Fruit fly (Drosophila melanogaster): ENCODE measurements around the gene meng.
A peak's percentile ranks its signal among the peaks of the same experiment; 100 is the strongest.

meng gene

dm6 chr2L:6717460-6717859, 24.8 kb upstream of the meng start, which contains the start of gene Aatf (continued):
- TF ChIP-seq CG7963 (GFP tag; IDR thresholded peaks at IDR 0.05; ENCODE audit: partially characterized antibody): peak; percentile 71; the same call in 2 of the 3 replicates
- TF ChIP-seq CG2116 (GFP tag; optimal IDR thresholded peaks at IDR 0.05): peak; percentile 81
- TF ChIP-seq MBD-R2 (GFP tag; IDR thresholded peaks at IDR 0.05): peak; percentile 84
- TF ChIP-seq Sry-δ (GFP tag; optimal IDR thresholded peaks at IDR 0.05): peak; percentile 97
- TF ChIP-seq CG34224 (GFP tag; IDR thresholded peaks at IDR 0.05; ENCODE audit: partially characterized antibody): peak; percentile 88
- TF ChIP-seq Bgb (GFP tag; IDR thresholded peaks at IDR 0.05; ENCODE audit: partially characterized antibody): peak; percentile 89
- no peak for TF ChIP-seq Gug (GFP tag; IDR thresholded peaks at IDR 0.05)
- TF ChIP-seq CG7786 (GFP tag; optimal IDR thresholded peaks at IDR 0.05): no peak
- TF ChIP-seq Doc2 (GFP tag; IDR thresholded peaks at IDR 0.05): no peak
- TF ChIP-seq Stat92E (GFP tag; optimal IDR thresholded peaks at IDR 0.05): peak in 1 of 3 experiments; percentile 15
- TF ChIP-seq bbx (GFP tag; IDR thresholded peaks at IDR 0.05; ENCODE audit: partially characterized antibody): peak; percentile 83
- peak; percentile 71 for TF ChIP-seq HLH4C (GFP tag; IDR thresholded peaks at IDR 0.05; ENCODE audit: partially characterized antibody)
- peak; percentile 24 for TF ChIP-seq Lhr (GFP tag; optimal IDR thresholded peaks at IDR 0.05)
- TF ChIP-seq Dbx (GFP tag; IDR thresholded peaks at IDR 0.05): peak; percentile 52; the same call in 2 of the 3 replicates
- peak; percentile 80; the same call in 2 of the 4 replicates for TF ChIP-seq chinmo (GFP tag; IDR thresholded peaks at IDR 0.05; ENCODE audit: partially characterized antibody)
- TF ChIP-seq Pdp1 (GFP tag; optimal IDR thresholded peaks at IDR 0.05): peak in 1 of 2 experiments; percentile 27
- no peak for TF ChIP-seq sr (GFP tag; IDR thresholded peaks at IDR 0.05)
- peak; percentile 81 for TF ChIP-seq Med (GFP tag)
- TF ChIP-seq sd (tag; optimal IDR thresholded peaks at IDR 0.05): peak; percentile 55
- peak; percentile 64 for TF ChIP-seq ato (GFP tag; IDR thresholded peaks at IDR 0.05; ENCODE audit: partially characterized antibody)
- no peak for TF ChIP-seq CG2199 (GFP tag; IDR thresholded peaks at IDR 0.05)
- no peak for TF ChIP-seq emc (GFP tag; optimal IDR thresholded peaks at IDR 0.05)
- TF ChIP-seq dm (GFP tag; optimal IDR thresholded peaks at IDR 0.05): peak; percentile 94
- peak; percentile 64 for TF ChIP-seq vnd (GFP tag; IDR thresholded peaks at IDR 0.05; ENCODE audit: partially characterized antibody)
- TF ChIP-seq ems (GFP tag; optimal IDR thresholded peaks at IDR 0.05): peak; percentile 5
- peak; percentile 65; the same call in 1 of the 2 replicates for TF ChIP-seq nerfin-2 (GFP tag; IDR thresholded peaks at IDR 0.05; ENCODE audit: partially characterized antibody)
- TF ChIP-seq stwl (tag; optimal IDR thresholded peaks at IDR 0.05): peak; percentile 55

DNA sequence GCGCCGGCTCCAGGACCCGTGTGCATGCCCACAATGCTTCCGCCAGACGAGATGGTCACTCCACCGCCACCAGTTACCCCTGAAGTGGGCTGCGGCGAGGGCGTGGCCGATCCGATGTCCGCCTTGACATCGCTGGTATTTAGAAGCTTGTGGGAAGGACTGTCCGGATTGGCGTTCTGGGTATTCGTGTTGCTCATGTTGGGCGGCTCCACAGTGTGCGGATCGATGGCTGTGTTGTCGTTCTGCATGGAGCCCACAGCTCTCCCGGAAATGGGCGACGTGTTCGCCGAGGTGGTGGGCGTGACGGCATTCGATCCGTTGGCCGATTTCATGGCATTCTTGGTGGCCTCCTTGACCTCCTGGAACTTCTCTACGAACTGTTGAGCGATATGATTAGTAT, 20.6 kb upstream of the meng start:
- TF ChIP-seq CG14860 (GFP tag; IDR thresholded peaks at IDR 0.05; ENCODE audit: partially characterized antibody) (no peak), CG5245 (GFP tag; optimal IDR thresholded peaks at IDR 0.05) (no peak), CG17328 (GFP tag; IDR thresholded peaks at IDR 0.05) (0 out of 2 replicates have a peak, but pooled peaks have one; percentile 10), Ets65A (GFP tag) (peak; percentile 92), Atf-2 (GFP tag; optimal IDR thresholded peaks at IDR 0.05) (no peak), ci (GFP tag; IDR thresholded peaks at IDR 0.05) (0 out of 3 replicates have a peak, but pooled peaks have one; percentile 23)

DNA sequence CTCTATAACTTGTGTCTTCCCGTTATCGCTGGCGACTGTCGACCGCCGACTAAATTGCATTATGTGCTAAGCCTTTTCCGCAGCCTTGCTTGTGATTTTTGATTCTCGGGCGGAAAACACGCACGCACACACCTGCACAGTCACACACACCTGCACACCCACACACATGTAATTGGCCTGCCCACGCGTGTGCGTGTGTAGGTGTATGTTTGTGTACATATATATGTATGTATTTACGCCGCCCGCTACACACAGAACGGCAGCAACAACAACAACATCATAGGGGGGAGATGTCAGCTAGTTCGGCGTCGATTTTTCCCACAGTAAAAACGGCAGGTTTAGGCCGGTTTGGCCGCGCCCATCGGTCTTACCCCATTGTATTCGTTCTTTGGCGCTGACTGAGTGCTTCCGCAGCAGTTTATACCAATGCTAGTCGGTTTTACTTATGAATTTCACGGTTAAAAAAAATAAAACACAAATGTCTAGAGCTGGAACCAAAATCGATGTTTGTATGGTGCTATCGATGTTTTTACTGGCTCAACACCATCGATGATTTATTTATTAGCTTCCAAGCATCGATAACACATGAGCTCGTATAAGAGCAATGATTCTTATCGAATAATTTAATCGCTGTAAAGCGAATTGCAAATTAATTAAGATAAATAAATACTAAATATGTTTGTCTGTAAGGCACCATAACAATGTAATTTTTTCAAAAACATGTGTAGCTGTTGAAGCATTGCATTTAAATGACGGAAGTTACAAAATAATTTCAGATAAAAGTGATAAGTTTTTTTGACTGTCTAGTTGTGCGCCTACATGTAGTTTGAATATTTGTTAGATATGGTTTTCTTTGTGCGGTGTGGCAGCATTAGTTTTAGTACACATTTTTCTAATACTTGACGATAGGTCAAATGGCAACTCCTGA, 19.2 kb upstream of the meng start, which contains the start of gene homer:
Gene homer (minus strand): TSS at position 538 of the 928 bp plus-strand sequence.
- TF ChIP-seq PHDP (tag; optimal IDR thresholded peaks at IDR 0.05) (no peak), BEAF-32 (GFP tag; optimal IDR thresholded peaks at IDR 0.05) (peak; percentile 94), CG34422 (GFP tag; IDR thresholded peaks at IDR 0.05) (peak; percentile 79; the same call in 2 of the 3 replicates), Ptx1 (GFP tag; IDR thresholded peaks at IDR 0.05) (0 out of 2 replicates have a peak, but pooled peaks have one; percentile 9), grn (GFP tag; optimal IDR thresholded peaks at IDR 0.05) (no peak), CG10366 (GFP tag; IDR thresholded peaks at IDR 0.05) (no peak), Hr39 (optimal IDR thresholded peaks at IDR 0.05) (no peak), CG12219 (GFP tag; optimal IDR thresholded peaks at IDR 0.05) (no peak), CG17802 (tag; optimal IDR thresholded peaks at IDR 0.05) (no peak), CG18262 (tag; optimal IDR thresholded peaks at IDR 0.05) (peak; percentile 19), lov (optimal IDR thresholded peaks at IDR 0.05) (no peak), lov (GFP tag; IDR thresholded peaks at IDR 0.05) (no peak), ttk (GFP tag; IDR thresholded peaks at IDR 0.05) (no peak), jumu (GFP tag; optimal IDR thresholded peaks at IDR 0.05) (no peak)
